Fruit fly (Drosophila melanogaster) whole organism, wandering third instar larva: Measurements from ENCODE around the gene CG4968.
A peak's percentile ranks its signal among the peaks of the same experiment; 100 is the strongest.

ENCODE experiments used
- Abd-B ChIP-seq: fragments of >200 bp; optimal IDR thresholded peaks from 2 replicates; lab custom pipeline; 2017; ENCODE audit warnings: missing biosample characterization, missing genetic modification characterization
- CG32264 ChIP-seq: fragments of 200-800 bp; sonication (Bioruptor generic); optimal IDR thresholded peaks from 2 replicates; lab custom pipeline; 2016; ENCODE audit warnings: missing biosample characterization, missing genetic modification characterization
- CG9705 ChIP-seq: fragments of 200-800 bp; sonication (Bioruptor generic); optimal IDR thresholded peaks from 2 replicates; lab custom pipeline; 2018; ENCODE audit warnings: missing biosample characterization, mild to moderate bottlenecking, missing genetic modification characterization
- CrebA ChIP-seq: fragments of 200-800 bp; sonication (Bioruptor generic); optimal IDR thresholded peaks from 2 replicates; lab custom pipeline; 2016; ENCODE audit warnings: missing biosample characterization, mild to moderate bottlenecking, missing genetic modification characterization, borderline replicate concordance
- Dfd ChIP-seq: fragments of >200 bp; optimal IDR thresholded peaks from 2 replicates; lab custom pipeline; 2017; ENCODE audit warnings: missing biosample characterization, missing genetic modification characterization
- Dif ChIP-seq: fragments of 200-275, 200-300 bp; sonication (Bioruptor generic); optimal IDR thresholded peaks from 2 replicates; lab custom pipeline; 2018; ENCODE audit warnings: missing biosample characterization, missing genetic modification characterization; ENCODE audit not compliant: partially characterized antibody
- GATAd ChIP-seq: sonication (Bioruptor generic); optimal IDR thresholded peaks from 2 replicates; lab custom pipeline; 2016; ENCODE audit warnings: missing biosample characterization, missing genetic modification characterization
- HLH106 ChIP-seq: fragments of 200-800 bp; optimal IDR thresholded peaks from 3 replicates; lab custom pipeline; 2019; ENCODE audit warnings: missing biosample characterization, mild to moderate bottlenecking, missing genetic modification characterization, moderate library complexity
- Hnf4 ChIP-seq: fragments of 200-800 bp; sonication (Bioruptor generic); optimal IDR thresholded peaks from 2 replicates; lab custom pipeline; 2016; ENCODE audit warnings: missing biosample characterization, mild to moderate bottlenecking, missing genetic modification characterization
- Hr78 ChIP-seq: fragments of >200 bp; optimal IDR thresholded peaks from 2 replicates; lab custom pipeline; 2017; ENCODE audit warnings: missing biosample characterization, missing genetic modification characterization
- Hr83 ChIP-seq: fragments of 200-300 bp; sonication (Bioruptor generic); optimal IDR thresholded peaks from 2 replicates; lab custom pipeline; 2016; ENCODE audit warnings: missing biosample characterization, mild to moderate bottlenecking, missing genetic modification characterization, moderate library complexity; ENCODE audit not compliant: poor library complexity, severe bottlenecking
- Jra ChIP-seq: sonication (Bioruptor generic); optimal IDR thresholded peaks from 2 replicates; lab custom pipeline; 2016; ENCODE audit warnings: missing biosample characterization, missing genetic modification characterization
- Mio ChIP-seq: sonication (Bioruptor generic); optimal IDR thresholded peaks from 2 replicates; lab custom pipeline; 2016; ENCODE audit warnings: missing biosample characterization, missing genetic modification characterization
- Myc ChIP-seq: fragments of >200 bp; optimal IDR thresholded peaks from 2 replicates; lab custom pipeline; 2017
- N ChIP-seq: fragments of >200 bp; optimal IDR thresholded peaks from 2 replicates; lab custom pipeline; 2018; ENCODE audit warnings: missing biosample characterization, missing external identifiers, missing genetic modification characterization
- OdsH ChIP-seq: fragments of 200-800 bp; sonication (Bioruptor generic); optimal IDR thresholded peaks from 2 replicates; lab custom pipeline; 2016; ENCODE audit warnings: missing biosample characterization, mild to moderate bottlenecking, missing genetic modification characterization
- Rel ChIP-seq, 2 experiments: fragments of 200-800 bp; sonication (Bioruptor generic) in 1 of 2; optimal IDR thresholded peaks; 2 replicates in 1 of 2; 3 replicates in 1 of 2; lab custom pipeline; 2016 to 2019; ENCODE audit warnings: mild to moderate bottlenecking in 2 of 2, missing biosample characterization in 2 of 2, missing genetic modification characterization in 2 of 2, moderate library complexity in 1 of 2
- Sp1 ChIP-seq: fragments of 200-800 bp; sonication (Bioruptor generic); optimal IDR thresholded peaks from 3 replicates; lab custom pipeline; 2019; ENCODE audit warnings: missing biosample characterization, mild to moderate bottlenecking, missing genetic modification characterization, moderate library complexity
- Vsx2 ChIP-seq: fragments of 200-300, 225-300 bp; sonication (Bioruptor generic); optimal IDR thresholded peaks from 2 replicates; lab custom pipeline; 2018; ENCODE audit warnings: missing biosample characterization, missing genetic modification characterization; ENCODE audit not compliant: partially characterized antibody
- br ChIP-seq: fragments of 200-800 bp; sonication (Bioruptor generic); optimal IDR thresholded peaks from 2 replicates; lab custom pipeline; 2016; ENCODE audit warnings: missing biosample characterization, missing genetic modification characterization
- brk ChIP-seq: fragments of 200-800 bp; sonication (Bioruptor generic); optimal IDR thresholded peaks from 2 replicates; lab custom pipeline; 2016; ENCODE audit warnings: missing biosample characterization, mild to moderate bottlenecking, missing genetic modification characterization
- dl ChIP-seq, 2 experiments: fragments of 175-275, 200-275 bp in 1 of 2; fragments of 200-275 bp in 1 of 2; sonication (Bioruptor generic); optimal IDR thresholded peaks; lab custom pipeline; 2018; ENCODE audit warnings: mild to moderate bottlenecking in 2 of 2, missing biosample characterization in 2 of 2, missing genetic modification characterization in 2 of 2, moderate library complexity in 2 of 2; ENCODE audit not compliant: partially characterized antibody in 2 of 2, insufficient read depth in 1 of 2
- dmrt93B ChIP-seq: fragments of 200-800 bp; sonication (Bioruptor generic); optimal IDR thresholded peaks from 2 replicates; lab custom pipeline; 2018; ENCODE audit warnings: missing biosample characterization, mild to moderate bottlenecking, missing genetic modification characterization
- dsf ChIP-seq: sonication (Bioruptor generic); optimal IDR thresholded peaks from 2 replicates; lab custom pipeline; 2016; ENCODE audit warnings: missing biosample characterization, missing genetic modification characterization, borderline replicate concordance
- ey ChIP-seq: fragments of 200-800 bp; sonication (Bioruptor generic); optimal IDR thresholded peaks from 2 replicates; lab custom pipeline; 2016; ENCODE audit warnings: missing biosample characterization, missing genetic modification characterization
- foxo ChIP-seq, 2 experiments: fragments of 200-800 bp; sonication (Bioruptor generic); optimal IDR thresholded peaks; 2 replicates in 1 of 2; 3 replicates in 1 of 2; lab custom pipeline; 2016 to 2017; ENCODE audit warnings: missing biosample characterization in 2 of 2, missing genetic modification characterization in 2 of 2
- fru ChIP-seq: fragments of 200-800 bp; sonication (Bioruptor generic); optimal IDR thresholded peaks from 3 replicates; lab custom pipeline; 2016; ENCODE audit warnings: missing biosample characterization, mild to moderate bottlenecking, missing genetic modification characterization
- h ChIP-seq: fragments of 200-800 bp; sonication (Bioruptor generic); optimal IDR thresholded peaks from 3 replicates; lab custom pipeline; 2016; ENCODE audit warnings: missing biosample characterization, mild to moderate bottlenecking, missing genetic modification characterization
- jim ChIP-seq: fragments of 175-275, 200-325 bp; sonication (Bioruptor generic); optimal IDR thresholded peaks from 2 replicates; lab custom pipeline; 2016; ENCODE audit warnings: missing biosample characterization, mild to moderate bottlenecking, missing genetic modification characterization
- lola ChIP-seq: fragments of >200 bp; optimal IDR thresholded peaks from 2 replicates; lab custom pipeline; 2017; ENCODE audit warnings: missing biosample characterization, missing genetic modification characterization
- pan ChIP-seq: fragments of >200 bp; optimal IDR thresholded peaks from 2 replicates; lab custom pipeline; 2017
- psq ChIP-seq: fragments of 200-800 bp; sonication (Bioruptor generic); optimal IDR thresholded peaks from 3 replicates; lab custom pipeline; 2017; ENCODE audit warnings: missing biosample characterization, mild to moderate bottlenecking, missing genetic modification characterization, moderate library complexity
- rgr ChIP-seq: fragments of 200-800 bp; sonication (Bioruptor generic); optimal IDR thresholded peaks from 3 replicates; lab custom pipeline; 2016; ENCODE audit warnings: missing biosample characterization, mild to moderate bottlenecking, missing genetic modification characterization
- sage ChIP-seq: fragments of 200-800 bp; sonication (Bioruptor generic); optimal IDR thresholded peaks from 2 replicates; lab custom pipeline; 2016; ENCODE audit warnings: missing biosample characterization, mild to moderate bottlenecking, missing genetic modification characterization
- sv ChIP-seq: fragments of 200-800 bp; sonication (Bioruptor generic); optimal IDR thresholded peaks from 3 replicates; lab custom pipeline; 2016; ENCODE audit warnings: missing biosample characterization, missing genetic modification characterization
- tai ChIP-seq: sonication (Bioruptor generic); optimal IDR thresholded peaks from 2 replicates; lab custom pipeline; 2016; ENCODE audit warnings: missing biosample characterization, missing genetic modification characterization
- usp ChIP-seq: fragments of >200 bp; optimal IDR thresholded peaks from 2 replicates; lab custom pipeline; 2017; ENCODE audit warnings: missing biosample characterization, missing genetic modification characterization
- woc ChIP-seq: sonication (Bioruptor generic); optimal IDR thresholded peaks from 2 replicates; lab custom pipeline; 2016; ENCODE audit warnings: missing biosample characterization, mild to moderate bottlenecking, missing genetic modification characterization

CG4968 gene

dm6 chr2L:10334213-10334612 lies 27.5 kb downstream of the CG4968 start:
- TF ChIP-seq h (GFP tag; lab: Kevin White, UChicago) (no peak), Jra (no peak), rgr (GFP tag; lab: Kevin White, UChicago) (no peak), sv (GFP tag; lab: Kevin White, UChicago) (no peak), Sp1 (GFP tag; lab: Kevin White, UChicago) (no peak), ey (no peak), CG9705 (GFP tag; lab: Kevin White, UChicago) (no peak), Rel (GFP tag; optimal IDR thresholded peaks at IDR 0.05; lab: Kevin White, UChicago) (no peak), Rel (tag; optimal IDR thresholded peaks at IDR 0.05; lab: Kevin White, UChicago) (no peak), GATAd (no peak), dl (GFP tag; optimal IDR thresholded peaks at IDR 0.05; lab: Kevin White, UChicago; ENCODE audit: insufficient read depth in 1 of 2, partially characterized antibody in 2 of 2) (no peak), Vsx2 (GFP tag; lab: Kevin White, UChicago) (no peak), HLH106 (tag; lab: Kevin White, UChicago) (no peak), foxo (GFP tag; optimal IDR thresholded peaks at IDR 0.05; lab: Kevin White, UChicago) (no peak), OdsH (GFP tag; lab: Kevin White, UChicago) (no peak), Dfd (GFP tag; lab: Kevin White, UChicago) (no peak), pan (no peak), Hr78 (GFP tag; lab: Kevin White, UChicago) (no peak), N (GFP tag; lab: Kevin White, UChicago) (no peak), brk (GFP tag; lab: Kevin White, UChicago) (no peak), Hr83 (GFP tag; lab: Kevin White, UChicago) (no peak)

DNA sequence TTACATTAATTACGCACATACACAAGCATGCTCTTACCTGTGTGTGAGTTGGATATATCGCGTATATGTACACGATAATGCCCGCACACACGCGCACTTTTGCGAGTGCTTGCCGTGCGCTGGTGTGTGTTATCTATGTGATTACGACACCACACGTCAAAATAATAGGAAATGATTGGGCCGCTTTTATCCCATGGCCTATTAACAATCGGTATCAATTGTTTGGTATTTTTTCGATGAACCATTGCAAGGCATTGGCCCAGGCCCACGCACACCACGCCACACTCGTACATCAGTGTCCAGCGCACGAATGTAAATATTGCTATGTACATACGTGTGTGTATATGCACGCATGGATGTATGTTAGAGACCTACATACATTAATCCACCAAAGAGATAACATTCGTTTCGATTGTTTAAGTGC lies 28.1 kb downstream of the CG4968 start:
- TF ChIP-seq psq (GFP tag; lab: Kevin White, UChicago) = peak; percentile 29
- peak; percentile 11 for TF ChIP-seq sv (GFP tag; lab: Kevin White, UChicago)
- TF ChIP-seq OdsH (GFP tag; lab: Kevin White, UChicago) = peak; percentile 56
- no peak for TF ChIP-seq dsf (GFP tag; lab: Kevin White, UChicago)
- no peak for TF ChIP-seq Dif (GFP tag; lab: Kevin White, UChicago)
- TF ChIP-seq Vsx2 (GFP tag; lab: Kevin White, UChicago) = no peak
- TF ChIP-seq CrebA (GFP tag; lab: Kevin White, UChicago) = no peak
- TF ChIP-seq Sp1 (GFP tag; lab: Kevin White, UChicago) = peak; percentile 56
- peak; percentile 58 for TF ChIP-seq ey
- TF ChIP-seq Myc (lab: Kevin White, UChicago) = no peak
- peak; percentile 33 for TF ChIP-seq HLH106 (tag; lab: Kevin White, UChicago)
- peak; percentile 80 for TF ChIP-seq Rel (GFP tag; optimal IDR thresholded peaks at IDR 0.05; lab: Kevin White, UChicago)
- TF ChIP-seq Rel (tag; optimal IDR thresholded peaks at IDR 0.05; lab: Kevin White, UChicago) = peak; percentile 58
- TF ChIP-seq dmrt93B (GFP tag; lab: Kevin White, UChicago) = no peak
- no peak for TF ChIP-seq jim (GFP tag; lab: Kevin White, UChicago)
- peak; percentile 55 for TF ChIP-seq woc (GFP tag; lab: Kevin White, UChicago)
- TF ChIP-seq Hr83 (GFP tag; lab: Kevin White, UChicago) = peak; percentile 13
- TF ChIP-seq Abd-B (GFP tag; lab: Kevin White, UChicago) = no peak
- no peak for TF ChIP-seq pan
- TF ChIP-seq sage = peak; percentile 47
- no peak for TF ChIP-seq dl (GFP tag; optimal IDR thresholded peaks at IDR 0.05; lab: Kevin White, UChicago; ENCODE audit: insufficient read depth in 1 of 2, partially characterized antibody in 2 of 2)
- peak; percentile 57 for TF ChIP-seq Hnf4
- TF ChIP-seq fru (GFP tag; lab: Kevin White, UChicago) = peak; percentile 57
- TF ChIP-seq h (GFP tag; lab: Kevin White, UChicago) = peak; percentile 78
- TF ChIP-seq CG32264 = no peak
- no peak for TF ChIP-seq GATAd
- TF ChIP-seq Jra = peak; percentile 39
- TF ChIP-seq foxo (GFP tag; optimal IDR thresholded peaks at IDR 0.05; lab: Kevin White, UChicago) = peak in 1 of 2 experiments; percentile 16
- TF ChIP-seq Hr78 (GFP tag; lab: Kevin White, UChicago) = no peak
- no peak for TF ChIP-seq Dfd (GFP tag; lab: Kevin White, UChicago)
- peak; percentile 72 for TF ChIP-seq N (GFP tag; lab: Kevin White, UChicago)
- TF ChIP-seq brk (GFP tag; lab: Kevin White, UChicago) = peak; percentile 57
- no peak for TF ChIP-seq usp (GFP tag; lab: Kevin White, UChicago)
- peak; percentile 58 for TF ChIP-seq rgr (GFP tag; lab: Kevin White, UChicago)
- no peak for TF ChIP-seq tai (GFP tag; lab: Kevin White, UChicago)
- peak; percentile 64 for TF ChIP-seq br
- TF ChIP-seq CG9705 (GFP tag; lab: Kevin White, UChicago) = no peak
- TF ChIP-seq lola (GFP tag; lab: Kevin White, UChicago) = no peak
- TF ChIP-seq Mio = no peak
